Fruit fly (Drosophila melanogaster) whole organism, embryonic: ENCODE results near the gene CG7006.

Experiments used
- Abd-B ChIP-seq: fragments of 200-800 bp; sonication (Bioruptor generic); optimal IDR thresholded peaks from 2 replicates; lab custom pipeline; 2018; ENCODE audit warnings: missing biosample characterization, mild to moderate bottlenecking, missing genetic modification characterization, moderate library complexity
- Atf6 ChIP-seq: fragments of 200-800 bp; sonication (Bioruptor generic); IDR thresholded peaks from 2 replicates; pipeline ENCODE4 v1.3.6; 2022; ENCODE audit warnings: missing biosample characterization, missing genetic modification characterization
- CG10147 ChIP-seq: fragments of 200-800 bp; sonication (Bioruptor generic); optimal IDR thresholded peaks from 2 replicates; lab custom pipeline; 2019; ENCODE audit warnings: missing biosample characterization, mild to moderate bottlenecking, missing genetic modification characterization, moderate library complexity
- CG10209 ChIP-seq: fragments of 200-800 bp; sonication (Bioruptor generic); optimal IDR thresholded peaks from 3 replicates; lab custom pipeline; 2017; ENCODE audit warnings: missing biosample characterization, mild to moderate bottlenecking, missing genetic modification characterization, missing genetic modification reagents
- CG1024 ChIP-seq: fragments of 200-800 bp; sonication (Bioruptor generic); IDR thresholded peaks from 2 replicates; pipeline ENCODE4 v1.3.6; 2022; ENCODE audit warnings: missing biosample characterization, missing genetic modification characterization
- CG12744 ChIP-seq: fragments of 200-800 bp; sonication (Bioruptor generic); optimal IDR thresholded peaks from 2 replicates; lab custom pipeline; 2016; ENCODE audit warnings: missing biosample characterization, missing genetic modification characterization
- CG13775 ChIP-seq: fragments of 200-800 bp; sonication (Bioruptor generic); optimal IDR thresholded peaks from 3 replicates; lab custom pipeline; 2017; ENCODE audit warnings: missing biosample characterization, mild to moderate bottlenecking, missing genetic modification characterization
- CG14050 ChIP-seq: fragments of 200-800 bp; sonication (Bioruptor generic); IDR thresholded peaks from 3 replicates; pipeline ENCODE4 v1.3.6; 2022; ENCODE audit warnings: missing biosample characterization, missing genetic modification characterization
- CG14441 ChIP-seq: fragments of 200-800 bp; sonication (Bioruptor generic); IDR thresholded peaks from 2 replicates; pipeline ENCODE4 v1.3.6; 2022; ENCODE audit warnings: missing biosample characterization, missing genetic modification characterization
- CG2120 ChIP-seq: fragments of 200-800 bp; sonication (Bioruptor generic); optimal IDR thresholded peaks from 3 replicates; lab custom pipeline; 2016; ENCODE audit warnings: missing biosample characterization, missing genetic modification characterization
- CG34376 ChIP-seq: fragments of 200-800 bp; sonication (Bioruptor generic); optimal IDR thresholded peaks from 2 replicates; lab custom pipeline; 2018; ENCODE audit warnings: missing biosample characterization, mild to moderate bottlenecking, missing genetic modification characterization
- CG6689 ChIP-seq: fragments of 200-800 bp; sonication (Bioruptor generic); IDR thresholded peaks from 2 replicates; pipeline ENCODE4 v1.3.6; 2022; ENCODE audit warnings: missing biosample characterization, missing genetic modification characterization
- CG7372 ChIP-seq: fragments of 200-800 bp; sonication (Bioruptor generic); IDR thresholded peaks from 2 replicates; pipeline ENCODE4 v1.3.6; 2022; ENCODE audit warnings: missing biosample characterization, missing genetic modification characterization
- CG7928 ChIP-seq: fragments of 200-800 bp; sonication (Bioruptor generic); optimal IDR thresholded peaks from 2 replicates; lab custom pipeline; 2017; ENCODE audit warnings: missing biosample characterization, mild to moderate bottlenecking, missing genetic modification characterization
- CkIIα-i1 ChIP-seq: fragments of 200-800 bp; sonication (Bioruptor generic); IDR thresholded peaks from 2 replicates; pipeline ENCODE4 v1.3.6; 2022; ENCODE audit warnings: missing biosample characterization, missing genetic modification characterization
- D ChIP-seq, 2 experiments: fragments of 200-800 bp in 1 of 2; fragments of >200 bp in 1 of 2; sonication (Bioruptor generic) in 1 of 2; optimal IDR thresholded peaks; 2 replicates in 1 of 2; 3 replicates in 1 of 2; lab custom pipeline; 2017; ENCODE audit warnings: mild to moderate bottlenecking in 1 of 2, missing biosample characterization in 1 of 2, missing genetic modification characterization in 1 of 2, missing genetic modification reagents in 1 of 2
- Dek ChIP-seq: fragments of 200-800 bp; sonication (Bioruptor generic); optimal IDR thresholded peaks from 3 replicates; lab custom pipeline; 2019; ENCODE audit warnings: missing biosample characterization, mild to moderate bottlenecking, missing genetic modification characterization, moderate library complexity
- Dip2 ChIP-seq: fragments of 200-800 bp; sonication (Bioruptor generic); IDR thresholded peaks from 2 replicates; pipeline ENCODE4 v1.3.6; 2022; ENCODE audit warnings: missing biosample characterization, missing genetic modification characterization
- Ets65A ChIP-seq: fragments of 200-800 bp; sonication (Bioruptor generic); peaks from one replicate; lab custom pipeline; 2016; ENCODE audit warnings: missing biosample characterization, missing genetic modification characterization
- Gsc ChIP-seq: fragments of 200-800 bp; sonication (Bioruptor generic); IDR thresholded peaks from 2 replicates; pipeline ENCODE4 v1.3.6; 2022; ENCODE audit warnings: missing biosample characterization, missing genetic modification characterization
- Lim3 ChIP-seq: fragments of 200-800 bp; sonication (Bioruptor generic); IDR thresholded peaks from 2 replicates; pipeline ENCODE4 v1.3.6; 2022; ENCODE audit warnings: missing biosample characterization, missing genetic modification characterization
- MTF-1 ChIP-seq: fragments of 200-800 bp; sonication (Bioruptor generic); optimal IDR thresholded peaks from 2 replicates; lab custom pipeline; 2018; ENCODE audit warnings: missing biosample characterization, mild to moderate bottlenecking, missing genetic modification characterization, borderline replicate concordance
- Med ChIP-seq: fragments of 200-800 bp; sonication (Bioruptor generic); peaks from one replicate; lab custom pipeline; 2016; ENCODE audit warnings: missing biosample characterization, missing genetic modification characterization, mild to moderate bottlenecking, inconsistent platforms, moderate library complexity
- Mes4 ChIP-seq: fragments of 200-800 bp; sonication (Bioruptor generic); optimal IDR thresholded peaks from 2 replicates; lab custom pipeline; 2016; ENCODE audit warnings: missing biosample characterization, missing genetic modification characterization
- Myb ChIP-seq: fragments of 200-800 bp; sonication (Bioruptor generic); optimal IDR thresholded peaks from 2 replicates; lab custom pipeline; 2016; ENCODE audit warnings: missing biosample characterization, missing genetic modification characterization
- Oli ChIP-seq: fragments of 200-800 bp; sonication (Bioruptor generic); optimal IDR thresholded peaks from 2 replicates; lab custom pipeline; 2018; ENCODE audit warnings: missing biosample characterization, mild to moderate bottlenecking, missing genetic modification characterization, moderate library complexity
- Ptx1 ChIP-seq: fragments of 200-800 bp; sonication (Bioruptor generic); IDR thresholded peaks from 2 replicates; pipeline ENCODE4 v1.3.6; 2022; ENCODE audit warnings: missing biosample characterization, missing genetic modification characterization
- Sox100B ChIP-seq: fragments of 200-800 bp; sonication (Bioruptor generic); optimal IDR thresholded peaks from 3 replicates; lab custom pipeline; 2018; ENCODE audit warnings: missing biosample characterization, mild to moderate bottlenecking, missing genetic modification characterization
- Xbp1 ChIP-seq: fragments of 200-800 bp; sonication (Bioruptor generic); optimal IDR thresholded peaks from 3 replicates; lab custom pipeline; 2016; ENCODE audit warnings: missing biosample characterization, mild to moderate bottlenecking, missing genetic modification characterization
- amos ChIP-seq: fragments of 200-800 bp; sonication (Bioruptor generic); IDR thresholded peaks from 2 replicates; pipeline ENCODE4 v1.3.6; 2022; ENCODE audit warnings: missing biosample characterization, missing genetic modification characterization; ENCODE audit not compliant: partially characterized antibody
- chif ChIP-seq, 2 experiments: fragments of 200-800 bp; sonication (Bioruptor generic); optimal IDR thresholded peaks; 3 replicates each; lab custom pipeline; 2016; ENCODE audit warnings: missing biosample characterization in 2 of 2, missing genetic modification characterization in 2 of 2
- ci ChIP-seq: fragments of 200-800 bp; sonication (Bioruptor generic); IDR thresholded peaks from 3 replicates; pipeline ENCODE4 v1.3.6; 2022; ENCODE audit warnings: missing biosample characterization, missing genetic modification characterization
- crp ChIP-seq, 2 experiments: fragments of 200-800 bp; sonication (Bioruptor generic); optimal IDR thresholded peaks; 2 replicates in 1 of 2; 3 replicates in 1 of 2; lab custom pipeline; 2017; ENCODE audit warnings: missing biosample characterization in 2 of 2, missing genetic modification characterization in 2 of 2, mild to moderate bottlenecking in 1 of 2, moderate library complexity in 1 of 2
- dan ChIP-seq: fragments of 200-800 bp; sonication (Bioruptor generic); IDR thresholded peaks from 2 replicates; pipeline ENCODE4 v1.3.6; 2022; ENCODE audit warnings: missing biosample characterization, missing genetic modification characterization
- ewg ChIP-seq: fragments of 200-800 bp; sonication (Bioruptor generic); optimal IDR thresholded peaks from 3 replicates; lab custom pipeline; 2017; ENCODE audit warnings: mild to moderate bottlenecking, missing biosample characterization, missing genetic modification reagents, missing genetic modification characterization
- eyg ChIP-seq: fragments of 200-800 bp; sonication (Bioruptor generic); optimal IDR thresholded peaks from 3 replicates; lab custom pipeline; 2016; ENCODE audit warnings: missing biosample characterization, missing genetic modification characterization
- fd64A ChIP-seq: fragments of 200-800 bp; sonication (Bioruptor generic); optimal IDR thresholded peaks from 3 replicates; lab custom pipeline; 2018; ENCODE audit warnings: missing biosample characterization, mild to moderate bottlenecking, missing genetic modification characterization
- hkb ChIP-seq, 2 experiments: fragments of 200-800 bp in 1 of 2; fragments of >200 bp in 1 of 2; sonication (Bioruptor generic) in 1 of 2; IDR thresholded peaks in 1 of 2; optimal IDR thresholded peaks in 1 of 2; 2 replicates each; pipeline versions ENCODE4 v1.3.6 to Lab custom; 2017 to 2022; ENCODE audit warnings: missing biosample characterization in 1 of 2, missing genetic modification characterization in 1 of 2
- ind ChIP-seq: fragments of 200-800 bp; sonication (Bioruptor generic); optimal IDR thresholded peaks from 3 replicates; lab custom pipeline; 2016; ENCODE audit warnings: missing biosample characterization, missing genetic modification characterization
- kay ChIP-seq: fragments of 200-800 bp; sonication (Bioruptor generic); optimal IDR thresholded peaks from 2 replicates; lab custom pipeline; 2016; ENCODE audit warnings: missing biosample characterization, missing genetic modification characterization
- org-1 ChIP-seq: fragments of 200-800 bp; sonication (Bioruptor generic); optimal IDR thresholded peaks from 2 replicates; lab custom pipeline; 2017; ENCODE audit warnings: missing biosample characterization, missing genetic modification characterization
- phol ChIP-seq: fragments of 200-800 bp; sonication (Bioruptor generic); optimal IDR thresholded peaks from 3 replicates; lab custom pipeline; 2018; ENCODE audit warnings: missing biosample characterization, mild to moderate bottlenecking, missing genetic modification characterization, moderate library complexity
- repo ChIP-seq: fragments of 200-800 bp; sonication (Bioruptor generic); optimal IDR thresholded peaks from 2 replicates; lab custom pipeline; 2016; ENCODE audit warnings: missing biosample characterization, missing genetic modification characterization
- tin ChIP-seq: fragments of 200-800 bp; sonication (Bioruptor generic); optimal IDR thresholded peaks from 3 replicates; lab custom pipeline; 2016; ENCODE audit warnings: missing biosample characterization, missing genetic modification characterization
- toy ChIP-seq: fragments of 200-800 bp; sonication (Bioruptor generic); IDR thresholded peaks from 2 replicates; pipeline ENCODE4 v1.3.6; 2022; ENCODE audit warnings: missing biosample characterization, missing genetic modification characterization
- trh ChIP-seq: fragments of 200-800 bp; sonication (Bioruptor generic); optimal IDR thresholded peaks from 2 replicates; lab custom pipeline; 2016; ENCODE audit warnings: missing biosample characterization, missing genetic modification characterization
- tx ChIP-seq: fragments of 200-800 bp; sonication (Bioruptor generic); optimal IDR thresholded peaks from 2 replicates; lab custom pipeline; 2016; ENCODE audit warnings: missing biosample characterization, missing genetic modification characterization
- unpg ChIP-seq: fragments of 200-800 bp; sonication (Bioruptor generic); optimal IDR thresholded peaks from 3 replicates; lab custom pipeline; 2018; ENCODE audit warnings: missing biosample characterization, mild to moderate bottlenecking, missing genetic modification characterization, moderate library complexity
- zen ChIP-seq: fragments of 200-800 bp; sonication (Bioruptor generic); optimal IDR thresholded peaks from 3 replicates; lab custom pipeline; 2018; ENCODE audit warnings: missing biosample characterization, mild to moderate bottlenecking, missing genetic modification characterization, moderate library complexity
- zfh2 ChIP-seq: fragments of 200-800 bp; sonication (Bioruptor generic); optimal IDR thresholded peaks from 2 replicates; lab custom pipeline; 2016; ENCODE audit warnings: missing biosample characterization, missing genetic modification characterization

Gene CG7006

dm6 chr3R:24864719-24865400, 14.4 kb downstream of the CG7006 start, which contains the start of the genes Srg1 and Elal (continued):
- peak; percentile 6 for TF ChIP-seq Xbp1 (GFP tag; lab: Kevin White, UChicago)
- TF ChIP-seq zfh2 (GFP tag; lab: Kevin White, UChicago) = no peak
- TF ChIP-seq Atf6 (GFP tag; lab: Robert Waterston, UW) = peak; percentile 11; the same call in 1 of the 2 replicates
- TF ChIP-seq Lim3 (GFP tag; lab: Robert Waterston, UW) = no peak
- TF ChIP-seq Dek (tag; lab: Kevin White, UChicago) = peak; percentile 39
- peak; percentile 12 for TF ChIP-seq ind
- no peak for TF ChIP-seq kay (GFP tag; lab: Kevin White, UChicago)
- no peak for TF ChIP-seq tx (GFP tag; lab: Kevin White, UChicago)
- TF ChIP-seq CG14050 = no peak
- no peak for TF ChIP-seq CG10147 (GFP tag; lab: Kevin White, UChicago)
- TF ChIP-seq trh (GFP tag; lab: Kevin White, UChicago) = no peak
- TF ChIP-seq Oli = peak; percentile 18
- no peak for TF ChIP-seq D (optimal IDR thresholded peaks at IDR 0.05; lab: Kevin White, UChicago)
- no peak for TF ChIP-seq D (GFP tag; optimal IDR thresholded peaks at IDR 0.05; lab: Kevin White, UChicago)
- no peak for TF ChIP-seq Mes4
- no peak for TF ChIP-seq CkIIα-i1 (GFP tag; lab: Robert Waterston, UW)
- no peak for TF ChIP-seq Ptx1 (GFP tag; lab: Robert Waterston, UW)
- no peak for TF ChIP-seq Abd-B
- TF ChIP-seq CG7928 (GFP tag; lab: Kevin White, UChicago) = no peak
- no peak for TF ChIP-seq Ets65A
- TF ChIP-seq amos (GFP tag; lab: Robert Waterston, UW) = no peak
- TF ChIP-seq eyg = no peak
- TF ChIP-seq CG12744 (GFP tag; lab: Kevin White, UChicago) = no peak
- TF ChIP-seq CG7372 = no peak
- no peak for TF ChIP-seq tin (GFP tag; lab: Kevin White, UChicago)
- TF ChIP-seq crp (GFP tag; optimal IDR thresholded peaks at IDR 0.05; lab: Kevin White, UChicago) = no peak
- TF ChIP-seq CG1024 (GFP tag; lab: Robert Waterston, UW) = no peak
- TF ChIP-seq Gsc = no peak
- TF ChIP-seq phol (tag; lab: Kevin White, UChicago) = peak; percentile 15
- TF ChIP-seq ewg (GFP tag; lab: Kevin White, UChicago) = no peak
- no peak for TF ChIP-seq Myb (GFP tag; lab: Kevin White, UChicago)
- TF ChIP-seq CG6689 (GFP tag; lab: Robert Waterston, UW) = no peak
- no peak for TF ChIP-seq MTF-1 (GFP tag; lab: Kevin White, UChicago)
- TF ChIP-seq CG2120 (GFP tag; lab: Kevin White, UChicago) = peak; percentile 25
- TF ChIP-seq toy (GFP tag; lab: Robert Waterston, UW) = 0 out of 2 replicates have a peak, but pooled peaks have one; percentile 12
- TF ChIP-seq zen (tag; lab: Kevin White, UChicago) = peak; percentile 25
- no peak for TF ChIP-seq Sox100B (GFP tag; lab: Kevin White, UChicago)
- no peak for TF ChIP-seq repo
- TF ChIP-seq Med = peak; percentile 63
- TF ChIP-seq ci (GFP tag; lab: Robert Waterston, UW) = no peak
- no peak for TF ChIP-seq chif (GFP tag; optimal IDR thresholded peaks at IDR 0.05; lab: Kevin White, UChicago)
- TF ChIP-seq fd64A (GFP tag; lab: Kevin White, UChicago) = no peak
- no peak for TF ChIP-seq dan (GFP tag; lab: Robert Waterston, UW)
- no peak for TF ChIP-seq hkb (optimal IDR thresholded peaks at IDR 0.05; lab: Kevin White, UChicago)
- TF ChIP-seq hkb (GFP tag; IDR thresholded peaks at IDR 0.05; lab: Robert Waterston, UW) = no peak
- peak; percentile 40 for TF ChIP-seq unpg
- TF ChIP-seq Dip2 (GFP tag; lab: Robert Waterston, UW) = no peak
- peak; percentile 7 for TF ChIP-seq CG13775 (GFP tag; lab: Kevin White, UChicago)
- TF ChIP-seq org-1 (GFP tag; lab: Kevin White, UChicago) = no peak
- TF ChIP-seq CG34376 (GFP tag; lab: Kevin White, UChicago) = peak; percentile 62
- TF ChIP-seq CG10209 (GFP tag; lab: Kevin White, UChicago) = peak; percentile 6
- TF ChIP-seq CG14441 (GFP tag; lab: Robert Waterston, UW) = 0 out of 2 replicates have a peak, but pooled peaks have one; percentile 5
